Worm (Caenorhabditis elegans): ENCODE measurements around the gene srh-67.

Gene srh-67

ce11 chrII:12506511-12506910 lies 2.2 kb upstream of the srh-67 start (continued):
- TF ChIP-seq F37B4.10 (GFP tag; IDR thresholded peaks at IDR 0.05) = no peak
- no peak for TF ChIP-seq Y56A3A.18 (GFP tag; IDR thresholded peaks at IDR 0.05)

- TF ChIP-seq F23B12.7 (tag; optimal IDR thresholded peaks at IDR 0.05; ENCODE audit: insufficient read depth) (no peak), madf-3 (GFP tag; IDR thresholded peaks at IDR 0.05) (no peak), ztf-25 (GFP tag; IDR thresholded peaks at IDR 0.05) (no peak), gei-17 (GFP tag; optimal IDR thresholded peaks at IDR 0.05) (no peak), sptf-2 (GFP tag; optimal IDR thresholded peaks at IDR 0.05) (no peak), die-1 (tag; optimal IDR thresholded peaks at IDR 0.05) (no peak), ceh-100 (GFP tag; IDR thresholded peaks at IDR 0.05) (no peak), xnd-1 (tag; optimal IDR thresholded peaks at IDR 0.05) (no peak), lin-54 (GFP tag; optimal IDR thresholded peaks at IDR 0.05) (no peak), nhr-179 (tag; optimal IDR thresholded peaks at IDR 0.05) (no peak), F55B11.4 (tag; optimal IDR thresholded peaks at IDR 0.05; ENCODE audit: borderline replicate concordance, insufficient read depth) (no peak), rpc-1 (optimal IDR thresholded peaks at IDR 0.05) (no peak), rpc-1 (tag; optimal IDR thresholded peaks at IDR 0.05) (no peak), snpc-1.1 (tag; optimal IDR thresholded peaks at IDR 0.05; ENCODE audit: insufficient read depth) (no peak), T26A5.8 (tag; optimal IDR thresholded peaks at IDR 0.05) (no peak), let-607 (tag; optimal IDR thresholded peaks at IDR 0.05) (no peak), atf-7 (tag; optimal IDR thresholded peaks at IDR 0.05) (no peak), attf-5 (GFP tag; optimal IDR thresholded peaks at IDR 0.05) (no peak)
Observed at ce11 chrII:12507038-12507437, 1.7 kb upstream of the srh-67 start, which contains the start of gene srh-68. Gene srh-68, plus strand, starts transcription at chrII:12507338.

- TF ChIP-seq ztf-18 (tag; optimal IDR thresholded peaks at IDR 0.05) (no peak), F22D6.2 (tag; optimal IDR thresholded peaks at IDR 0.05) (no peak), nhr-120 (GFP tag; IDR thresholded peaks at IDR 0.05) (no peak), mel-28 (tag; optimal IDR thresholded peaks at IDR 0.05; ENCODE audit: borderline replicate concordance) (no peak), lsl-1 (GFP tag; optimal IDR thresholded peaks at IDR 0.05) (no peak), nfya-1 (tag; optimal IDR thresholded peaks at IDR 0.05; ENCODE audit: borderline replicate concordance, insufficient read depth) (no peak), madf-10 (tag; optimal IDR thresholded peaks at IDR 0.05) (no peak), egl-18 (GFP tag; IDR thresholded peaks at IDR 0.05) (no peak), T07F8.4 (tag; optimal IDR thresholded peaks at IDR 0.05) (no peak), aptf-3 (GFP tag; IDR thresholded peaks at IDR 0.05) (no peak), Y53G8AR.9 (GFP tag; conservative IDR thresholded peaks at IDR 0.05) (no peak), hrde-1 (tag; optimal IDR thresholded peaks at IDR 0.05; ENCODE audit: borderline replicate concordance) (no peak), lin-35 (GFP tag; optimal IDR thresholded peaks at IDR 0.05) (no peak), hmg-1.2 (GFP tag; IDR thresholded peaks at IDR 0.05) (no peak), rcor-1 (GFP tag; IDR thresholded peaks at IDR 0.05) (no peak), B0336.3 (GFP tag; IDR thresholded peaks at IDR 0.05) (no peak), B0019.2 (GFP tag; conservative IDR thresholded peaks at IDR 0.05) (no peak), cebp-1 (GFP tag; IDR thresholded peaks at IDR 0.05) (no peak), cebp-1 (tag; optimal IDR thresholded peaks at IDR 0.05) (no peak)
Observed at ce11 chrII:12511866-12512265, 3.1 kb downstream of the srh-67 start, which contains the start of gene srh-73. Gene srh-73, plus strand, starts transcription at chrII:12512166.
